Worm (Caenorhabditis elegans) whole organism, young adult: Measurements from ENCODE around the gene C17G1.2.

Source experiments
- F37B4.10 ChIP-seq: fragments of 200-800 bp; sonication (Bioruptor generic); IDR thresholded peaks from 2 replicates; pipeline ENCODE4 v1.3.6; 2022; ENCODE audit warnings: missing genetic modification characterization, missing compliant biosample characterization
- K11D2.4 ChIP-seq: fragments of 200-800 bp; sonication (Bioruptor generic); IDR thresholded peaks from 2 replicates; pipeline ENCODE4 v1.3.6; 2022; ENCODE audit warnings: missing genetic modification reagents, missing genetic modification characterization, missing compliant biosample characterization
- ama-1 ChIP-seq, 3 experiments: fragments of 150-350 bp in 1 of 3; sonication (generic microtip) in 2 of 3; optimal IDR thresholded peaks; 2 replicates each; lab custom pipeline; 2014 to 2018; ENCODE audit warnings: missing biosample characterization in 2 of 3, missing genetic modification characterization in 2 of 3, missing genetic modification reagents in 2 of 3
- mxl-1 ChIP-seq: sonication (generic microtip); optimal IDR thresholded peaks from 2 replicates; lab custom pipeline; 2016; ENCODE audit warnings: missing genetic modification characterization, missing compliant biosample characterization
- nfya-1 ChIP-seq: sonication (generic microtip); optimal IDR thresholded peaks from 2 replicates; lab custom pipeline; 2017; ENCODE audit warnings: antibody characterized with exemption, missing compliant biosample characterization, missing genetic modification characterization, borderline replicate concordance; ENCODE audit not compliant: insufficient read depth
- repo-1 ChIP-seq: sonication (generic microtip); optimal IDR thresholded peaks from 2 replicates; lab custom pipeline; 2017; ENCODE audit warnings: mild to moderate bottlenecking, missing genetic modification characterization, missing compliant biosample characterization
- snpc-3.4 ChIP-seq: sonication (generic microtip); optimal IDR thresholded peaks from 2 replicates; lab custom pipeline; 2017; ENCODE audit warnings: missing genetic modification characterization, mild to moderate bottlenecking, missing compliant biosample characterization, antibody characterized with exemption, moderate library complexity, missing genotype, missing genetic modification reagents
- zfh-2 ChIP-seq: fragments of 200-800 bp; sonication (Bioruptor generic); conservative IDR thresholded peaks from 2 replicates; pipeline ENCODE4 v1.3.6; 2022; ENCODE audit warnings: missing genetic modification reagents, missing genetic modification characterization, missing compliant biosample characterization

DNA sequence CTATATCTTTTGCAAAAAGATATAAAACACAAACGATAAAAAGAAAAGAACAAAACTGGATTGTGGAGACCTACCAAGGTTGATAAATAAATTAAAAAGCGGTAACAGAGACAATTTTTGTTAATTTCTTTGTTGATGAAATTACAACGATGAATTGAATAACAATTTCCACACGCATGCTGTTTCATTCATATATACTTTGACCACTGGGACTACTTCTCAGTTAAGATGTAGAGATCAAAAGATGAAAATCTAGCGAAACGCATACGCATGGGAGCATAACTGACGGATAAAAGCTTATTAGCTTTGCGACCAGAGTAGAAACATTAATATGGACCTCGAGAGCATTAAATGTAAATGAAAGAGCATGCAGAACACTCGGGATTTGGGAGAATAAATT lies 34.7 kb downstream of the C17G1.2 start:
- TF ChIP-seq K11D2.4 (no peak), mxl-1 (no peak), F37B4.10 (GFP tag; lab: Robert Waterston, UW) (no peak), ama-1 (optimal IDR thresholded peaks at IDR 0.05; lab: Kevin White, UChicago) (no peak), ama-1 (GFP tag; optimal IDR thresholded peaks at IDR 0.05; lab: Kevin White, UChicago) (no peak), snpc-3.4 (tag; lab: Kevin White, UChicago) (no peak), nfya-1 (tag; lab: Kevin White, UChicago) (no peak), repo-1 (tag; lab: Kevin White, UChicago) (no peak), zfh-2 (no peak)
